Fruit fly (Drosophila melanogaster): Measurements from ENCODE around the gene mRpL21.

dm6 chr3L:19258199-19258598 lies 3.3 kb upstream of the mRpL21 start:
- TF ChIP-seq CG12605 (GFP tag; IDR thresholded peaks at IDR 0.05) (no peak), CG8159 (tag; optimal IDR thresholded peaks at IDR 0.05) (no peak), EcR (GFP tag; optimal IDR thresholded peaks at IDR 0.05) (no peak), Pif1A (GFP tag; optimal IDR thresholded peaks at IDR 0.05) (no peak)
